Worm (Caenorhabditis elegans) whole organism, midembryonic: ENCODE data around the gene eri-12.
A peak's percentile ranks its signal among the peaks of the same experiment; 100 is the strongest.

Source experiments
- T22C8.4 ChIP-seq: fragments of 200-800 bp; sonication (Bioruptor generic); IDR thresholded peaks from 2 replicates; pipeline ENCODE4 v1.3.6; 2022; ENCODE audit warnings: missing genetic modification characterization, missing compliant biosample characterization
- cog-1 ChIP-seq: sonication (generic microtip); optimal IDR thresholded peaks from 2 replicates; lab custom pipeline; 2016; ENCODE audit warnings: missing genetic modification characterization, missing compliant biosample characterization
- flt-1 ChIP-seq: fragments of 200-800 bp; sonication (Bioruptor generic); IDR thresholded peaks from 2 replicates; pipeline ENCODE4 v1.3.6; 2022; ENCODE audit warnings: missing genetic modification characterization, missing compliant biosample characterization
- klf-2 ChIP-seq: fragments of 200-800 bp; sonication (Bioruptor generic); conservative IDR thresholded peaks from 2 replicates; pipeline ENCODE4 v1.3.6; 2022; ENCODE audit warnings: missing genetic modification reagents, missing genetic modification characterization, missing compliant biosample characterization
- med-1 ChIP-seq: sonication (generic microtip); optimal IDR thresholded peaks from 2 replicates; lab custom pipeline; 2017; ENCODE audit warnings: missing genetic modification characterization, mild to moderate bottlenecking, missing compliant biosample characterization, antibody characterized with exemption, missing genetic modification reagents; ENCODE audit not compliant: insufficient read depth
- ref-1 ChIP-seq: fragments of 200-800 bp; sonication (Bioruptor generic); conservative IDR thresholded peaks from 2 replicates; pipeline ENCODE4 v1.3.6; 2022; ENCODE audit warnings: missing genetic modification reagents, missing genetic modification characterization, missing compliant biosample characterization
- tab-1 ChIP-seq: fragments of 200-800 bp; sonication (Bioruptor generic); IDR thresholded peaks from 2 replicates; pipeline ENCODE4 v1.3.6; 2022; ENCODE audit warnings: missing genetic modification characterization, missing compliant biosample characterization
- ztf-23 ChIP-seq: fragments of 200-800 bp; sonication (Bioruptor generic); IDR thresholded peaks from 2 replicates; pipeline ENCODE4 v1.3.6; 2022; ENCODE audit warnings: missing genetic modification reagents, missing genetic modification characterization, missing compliant biosample characterization
- ztf-29 ChIP-seq: fragments of 200-800 bp; sonication (Bioruptor generic); IDR thresholded peaks from 2 replicates; pipeline ENCODE4 v1.3.6; 2022; ENCODE audit warnings: missing genetic modification reagents, missing genetic modification characterization, missing compliant biosample characterization

Gene eri-12

ce11 chrIV:12122874-12123664 is 33.6 kb upstream of the eri-12 start, which contains the start of gene aly-3:
TSS of gene aly-3 (plus strand) at chrIV:12123282.
- TF ChIP-seq T22C8.4 (GFP tag; lab: Robert Waterston, UW) = no peak
- TF ChIP-seq klf-2 = no peak
- TF ChIP-seq flt-1 (GFP tag; lab: Robert Waterston, UW) = no peak
- TF ChIP-seq tab-1 = no peak

DNA sequence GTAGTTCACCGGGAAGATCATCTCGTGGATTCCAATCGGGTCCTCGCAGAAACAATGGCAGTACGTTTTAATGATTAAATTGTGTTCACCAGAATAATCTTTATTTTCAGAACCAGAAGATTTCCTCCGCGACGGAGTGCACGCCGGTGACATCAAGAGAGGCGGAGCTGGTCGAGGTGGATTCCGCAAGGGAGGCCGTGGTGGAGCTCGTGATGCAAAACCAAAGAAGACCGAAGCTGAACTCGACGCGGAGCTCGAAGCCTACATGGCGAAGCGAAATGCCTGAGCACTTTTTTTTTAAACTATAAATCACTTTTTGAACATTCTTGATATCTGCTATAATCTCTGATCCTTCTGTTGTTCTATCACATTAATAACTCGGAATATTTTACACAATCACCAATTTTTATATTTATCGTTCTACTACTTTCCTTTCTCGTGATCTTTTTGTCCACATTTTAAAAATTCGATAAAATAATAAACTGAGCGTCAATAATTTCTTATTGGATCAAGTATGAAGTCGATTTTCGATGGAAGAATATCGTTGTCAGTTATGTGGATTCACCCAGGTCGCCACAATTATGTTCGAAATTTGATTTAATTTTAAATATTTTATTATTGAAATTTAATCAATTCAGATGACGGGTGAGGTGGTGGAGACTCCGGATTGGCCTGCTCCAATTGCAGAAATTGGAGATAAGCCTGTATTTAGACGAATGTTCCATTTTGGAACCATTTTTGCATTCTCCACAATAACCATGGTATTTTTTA is 32.1 kb upstream of the eri-12 start, which contains the start of gene dhhc-6:
Gene dhhc-6, plus strand, starts transcription at position 639 of the 771 bp plus-strand sequence.
- TF ChIP-seq T22C8.4 (GFP tag; lab: Robert Waterston, UW) (no peak), ztf-23 (no peak), flt-1 (GFP tag; lab: Robert Waterston, UW) (0 out of 2 replicates have a peak, but pooled peaks have one; percentile 11), ref-1 (GFP tag; lab: Robert Waterston, UW) (no peak), ztf-29 (no peak), cog-1 (tag; lab: Kevin White, UChicago) (no peak), klf-2 (no peak)

DNA sequence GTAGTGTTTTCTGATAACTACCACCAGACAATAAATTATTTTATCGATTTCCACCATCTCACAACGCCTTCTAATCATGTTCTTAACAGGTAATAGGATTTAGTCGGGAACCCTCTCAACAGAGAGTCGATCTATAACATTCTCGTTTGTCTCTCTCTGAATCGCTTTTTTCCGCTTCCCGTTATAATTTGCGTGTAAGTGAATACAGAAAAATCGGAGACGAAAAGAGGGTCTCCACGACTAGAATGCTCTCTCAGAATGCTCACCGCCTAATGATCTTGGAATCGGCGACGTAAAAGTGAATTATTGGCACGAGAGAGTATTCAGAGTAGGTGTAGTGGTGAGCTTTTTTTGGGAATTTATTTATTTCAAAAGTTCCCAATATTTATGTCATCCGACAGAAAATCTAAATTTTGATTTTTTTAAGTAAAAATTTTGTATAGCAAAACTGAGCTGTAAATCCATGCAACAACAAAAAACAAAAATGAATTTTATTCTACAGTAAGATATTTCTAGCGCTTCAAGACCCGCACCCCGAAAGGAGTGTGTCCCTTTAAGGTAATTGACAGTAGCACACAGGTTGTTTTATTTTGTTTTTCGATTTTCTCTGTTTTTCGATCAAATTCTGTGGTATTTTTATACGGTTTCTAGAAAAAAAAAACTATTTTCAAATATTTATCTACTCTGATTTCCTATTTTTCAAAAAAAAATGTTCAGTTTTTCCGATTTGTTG is 29.7 kb upstream of the eri-12 start:
- TF ChIP-seq T22C8.4 (GFP tag; lab: Robert Waterston, UW) = no peak
- no peak for TF ChIP-seq ref-1 (GFP tag; lab: Robert Waterston, UW)
- TF ChIP-seq med-1 (GFP tag; lab: Kevin White, UChicago) = no peak
- no peak for TF ChIP-seq klf-2
- TF ChIP-seq tab-1 = no peak
- no peak for TF ChIP-seq flt-1 (GFP tag; lab: Robert Waterston, UW)
- no peak for TF ChIP-seq cog-1 (tag; lab: Kevin White, UChicago)
- no peak for TF ChIP-seq ztf-23
- no peak for TF ChIP-seq ztf-29

DNA sequence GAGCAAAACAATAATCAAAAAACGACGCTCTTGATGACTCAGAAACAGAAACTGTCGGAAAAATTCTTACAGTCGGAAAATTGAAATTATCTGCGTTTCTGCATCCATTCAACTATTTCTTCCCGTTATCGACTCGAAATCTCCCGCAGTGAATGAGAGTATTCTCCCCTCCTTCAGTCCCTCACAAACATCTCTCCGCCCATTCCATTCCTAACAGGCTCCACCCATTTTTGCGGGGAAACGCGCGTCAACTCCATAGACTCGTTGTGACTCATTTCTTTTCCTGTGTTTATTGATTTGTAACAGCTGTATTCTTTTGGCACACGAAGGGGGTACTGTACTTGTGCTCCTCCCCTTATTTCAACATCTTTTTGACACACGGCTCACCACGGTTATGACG is 28.8 kb upstream of the eri-12 start:
- TF ChIP-seq ref-1 (GFP tag; lab: Robert Waterston, UW) = no peak
- no peak for TF ChIP-seq med-1 (GFP tag; lab: Kevin White, UChicago)
- no peak for TF ChIP-seq ztf-23
- TF ChIP-seq flt-1 (GFP tag; lab: Robert Waterston, UW) = no peak
- no peak for TF ChIP-seq cog-1 (tag; lab: Kevin White, UChicago)
- TF ChIP-seq ztf-29 = no peak

DNA sequence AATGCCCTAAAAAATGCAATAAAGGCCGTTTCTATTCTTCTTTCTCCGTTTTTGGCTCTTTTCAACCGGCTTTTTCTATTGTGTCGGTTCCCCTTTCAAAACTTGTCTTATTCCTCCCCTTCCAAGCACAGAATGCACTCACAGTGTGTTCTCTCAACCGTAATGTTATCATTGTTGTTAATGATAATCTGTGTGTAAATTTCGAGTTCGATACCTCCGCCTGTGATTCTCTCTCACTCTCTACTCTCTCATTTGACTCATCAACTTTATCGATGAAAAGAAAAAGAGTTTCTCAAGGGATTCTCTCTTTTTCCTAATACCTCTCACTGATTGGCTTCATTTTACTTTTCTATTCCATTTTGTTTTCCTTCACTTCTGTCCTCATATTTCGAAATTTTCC is 27.9 kb upstream of the eri-12 start:
- TF ChIP-seq klf-2 (no peak), cog-1 (tag; lab: Kevin White, UChicago) (no peak), ztf-23 (no peak), ztf-29 (no peak), med-1 (GFP tag; lab: Kevin White, UChicago) (no peak), flt-1 (GFP tag; lab: Robert Waterston, UW) (no peak), tab-1 (no peak)

DNA sequence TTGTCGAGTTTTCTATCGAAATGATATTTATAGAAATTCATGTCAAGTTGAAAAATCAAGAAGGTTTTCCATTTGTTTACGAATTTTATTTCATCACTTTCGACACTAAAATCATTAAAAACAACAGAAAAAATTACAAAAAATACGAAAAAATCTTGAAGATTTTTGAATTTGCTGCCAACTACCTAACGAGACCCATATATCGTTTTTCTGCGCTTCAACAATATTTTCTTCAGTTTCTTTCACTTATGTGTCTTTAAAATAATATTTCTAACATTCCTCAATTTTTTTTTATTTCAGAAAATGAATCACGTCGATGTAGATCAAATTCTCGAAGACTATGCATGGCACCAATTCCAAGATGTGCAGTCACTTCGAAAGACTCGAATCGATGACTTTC is 27.4 kb upstream of the eri-12 start, which contains the start of gene lin-24:
Gene lin-24, plus strand, starts transcription at position 301 of the 400 bp plus-strand sequence.
- no peak for TF ChIP-seq flt-1 (GFP tag; lab: Robert Waterston, UW)
- no peak for TF ChIP-seq ztf-29
- TF ChIP-seq cog-1 (tag; lab: Kevin White, UChicago) = no peak
- TF ChIP-seq ref-1 (GFP tag; lab: Robert Waterston, UW) = no peak
- TF ChIP-seq klf-2 = no peak
- no peak for TF ChIP-seq med-1 (GFP tag; lab: Kevin White, UChicago)
- no peak for TF ChIP-seq tab-1
- TF ChIP-seq ztf-23 = no peak
- no peak for TF ChIP-seq T22C8.4 (GFP tag; lab: Robert Waterston, UW)

- no peak for TF ChIP-seq cog-1 (tag; lab: Kevin White, UChicago)
- no peak for TF ChIP-seq ref-1 (GFP tag; lab: Robert Waterston, UW)
- TF ChIP-seq klf-2 = no peak
- TF ChIP-seq T22C8.4 (GFP tag; lab: Robert Waterston, UW) = no peak
- no peak for TF ChIP-seq ztf-29
- no peak for TF ChIP-seq flt-1 (GFP tag; lab: Robert Waterston, UW)
- no peak for TF ChIP-seq ztf-23
- no peak for TF ChIP-seq tab-1
- TF ChIP-seq med-1 (GFP tag; lab: Kevin White, UChicago) = no peak
Observed at ce11 chrIV:12131308-12132072, 25.1 kb upstream of the eri-12 start.

DNA sequence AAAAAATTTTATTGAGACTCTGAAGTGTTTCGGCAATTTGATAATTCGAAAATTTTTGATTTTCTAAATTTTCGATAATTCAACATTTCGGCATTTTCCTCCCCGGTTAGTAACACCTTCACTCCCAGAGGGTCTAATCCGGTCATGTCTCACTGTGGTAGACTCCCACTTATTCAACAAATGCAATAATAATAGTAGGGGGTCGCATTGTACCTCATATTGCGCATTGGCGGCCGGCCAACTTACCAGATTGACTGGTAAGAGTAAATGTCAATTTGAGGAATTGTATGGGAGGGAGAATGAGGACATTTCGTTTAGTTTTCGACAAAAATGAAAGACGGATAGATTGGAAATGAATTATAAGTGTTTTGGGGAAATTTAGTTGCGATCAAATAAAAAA is 22.9 kb upstream of the eri-12 start:
- TF ChIP-seq tab-1 (no peak), cog-1 (tag; lab: Kevin White, UChicago) (no peak), klf-2 (no peak), T22C8.4 (GFP tag; lab: Robert Waterston, UW) (no peak), ztf-29 (no peak), ref-1 (GFP tag; lab: Robert Waterston, UW) (no peak), ztf-23 (no peak), med-1 (GFP tag; lab: Kevin White, UChicago) (no peak), flt-1 (GFP tag; lab: Robert Waterston, UW) (no peak; the same call in 1 of the 2 replicates)
